Worm (Caenorhabditis elegans): ENCODE results near the gene acr-7.

Gene acr-7

ce11 chrII:7839703-7840102 is 9.9 kb downstream of the acr-7 start (continued):
- TF ChIP-seq Y116A8C.19 (tag; optimal IDR thresholded peaks at IDR 0.05; ENCODE audit: borderline replicate concordance) (no peak), xbp-1 (tag; optimal IDR thresholded peaks at IDR 0.05) (no peak), ztf-4 (tag; optimal IDR thresholded peaks at IDR 0.05) (no peak)

ce11 chrII:7838661-7839060 is 10.9 kb downstream of the acr-7 start:
- peak; percentile 83 for TF ChIP-seq lin-14 (GFP tag; optimal IDR thresholded peaks at IDR 0.05)
- peak; percentile 10 for TF ChIP-seq rnt-1 (tag; optimal IDR thresholded peaks at IDR 0.05)
- peak; percentile 17 for TF ChIP-seq unc-62 (GFP tag; optimal IDR thresholded peaks at IDR 0.05)
- TF ChIP-seq nhr-85 (tag), result peak; percentile 33
- no peak for TF ChIP-seq mdl-1 (tag; optimal IDR thresholded peaks at IDR 0.05)
- peak; percentile 9 to 28 for TF ChIP-seq efl-1 (optimal IDR thresholded peaks at IDR 0.05)
- peak in 1 of 2 experiments; percentile 13 for TF ChIP-seq efl-1 (GFP tag; optimal IDR thresholded peaks at IDR 0.05 in 1 of 2)
- no peak for TF ChIP-seq hpl-2 (GFP tag; optimal IDR thresholded peaks at IDR 0.05)
- TF ChIP-seq nhr-71 (tag; optimal IDR thresholded peaks at IDR 0.05), result peak; percentile 20
- TF ChIP-seq lsy-2 (tag; optimal IDR thresholded peaks at IDR 0.05), result peak; percentile 2 to 22
- TF ChIP-seq swsn-7 (tag; optimal IDR thresholded peaks at IDR 0.05), result peak; percentile 3
- no peak for TF ChIP-seq dpl-1 (GFP tag; optimal IDR thresholded peaks at IDR 0.05)
- no peak for TF ChIP-seq snu-23 (GFP tag; optimal IDR thresholded peaks at IDR 0.05)
- TF ChIP-seq ztf-11 (tag; optimal IDR thresholded peaks at IDR 0.05), result no peak
- peak; percentile 29 for TF ChIP-seq nhr-47 (tag; optimal IDR thresholded peaks at IDR 0.05)
- TF ChIP-seq ceh-82 (tag; optimal IDR thresholded peaks at IDR 0.05), result peak in 1 of 3 experiments; percentile 28

- peak; percentile 71 for TF ChIP-seq tbx-2 (tag; optimal IDR thresholded peaks at IDR 0.05)
- TF ChIP-seq sptf-1 (tag; optimal IDR thresholded peaks at IDR 0.05), result no peak
- no peak for TF ChIP-seq skn-1 (tag; optimal IDR thresholded peaks at IDR 0.05)
- no peak for TF ChIP-seq zag-1 (tag; optimal IDR thresholded peaks at IDR 0.05)
- no peak for TF ChIP-seq dsc-1 (tag; optimal IDR thresholded peaks at IDR 0.05)
- TF ChIP-seq ceh-90 (tag; optimal IDR thresholded peaks at IDR 0.05), result no peak
- no peak for TF ChIP-seq unc-62 (GFP tag; optimal IDR thresholded peaks at IDR 0.05)
- peak; percentile 91 for TF ChIP-seq lin-14 (GFP tag; optimal IDR thresholded peaks at IDR 0.05)
- TF ChIP-seq mab-9 (GFP tag; IDR thresholded peaks at IDR 0.05), result no peak
- no peak for TF ChIP-seq fkh-10 (GFP tag; optimal IDR thresholded peaks at IDR 0.05)
- no peak for TF ChIP-seq isw-1 (GFP tag; IDR thresholded peaks at IDR 0.05)
- peak; percentile 55 to 69 for TF ChIP-seq lsy-2 (tag; optimal IDR thresholded peaks at IDR 0.05)
- TF ChIP-seq nhr-71 (tag; optimal IDR thresholded peaks at IDR 0.05), result peak; percentile 94
- TF ChIP-seq lin-39 (tag; optimal IDR thresholded peaks at IDR 0.05), result peak; percentile 88
- TF ChIP-seq ceh-88 (GFP tag; IDR thresholded peaks at IDR 0.05), result no peak
- no peak for TF ChIP-seq nhr-237 (tag; optimal IDR thresholded peaks at IDR 0.05)
- no peak for TF ChIP-seq ces-1 (GFP tag; optimal IDR thresholded peaks at IDR 0.05)
- TF ChIP-seq nhr-85 (tag), result peak; percentile 36
- no peak for TF ChIP-seq mef-2 (tag; optimal IDR thresholded peaks at IDR 0.05)
- TF ChIP-seq vab-15 (tag; optimal IDR thresholded peaks at IDR 0.05), result peak; percentile 27
- TF ChIP-seq nhr-76 (tag; optimal IDR thresholded peaks at IDR 0.05), result no peak
- TF ChIP-seq C34B4.2 (tag; optimal IDR thresholded peaks at IDR 0.05), result no peak
- TF ChIP-seq lin-13 (GFP tag; optimal IDR thresholded peaks at IDR 0.05), result no peak
- no peak for TF ChIP-seq mep-1 (tag; optimal IDR thresholded peaks at IDR 0.05)
- TF ChIP-seq unc-130 (tag; optimal IDR thresholded peaks at IDR 0.05), result peak; percentile 69
- TF ChIP-seq nhr-12 (tag; optimal IDR thresholded peaks at IDR 0.05), result no peak
- TF ChIP-seq sup-37 (GFP tag; optimal IDR thresholded peaks at IDR 0.05), result peak; percentile 30
- TF ChIP-seq ztf-11 (tag; optimal IDR thresholded peaks at IDR 0.05), result no peak
- no peak for TF ChIP-seq ets-5 (GFP tag; IDR thresholded peaks at IDR 0.05)
- peak; percentile 60 for TF ChIP-seq unc-98 (GFP tag; IDR thresholded peaks at IDR 0.05)
- TF ChIP-seq alr-1 (tag; optimal IDR thresholded peaks at IDR 0.05; ENCODE audit: borderline replicate concordance), result no peak
- no peak for TF ChIP-seq Y116A8C.19 (tag; optimal IDR thresholded peaks at IDR 0.05; ENCODE audit: borderline replicate concordance)
- peak; percentile 29 for TF ChIP-seq C16A3.4 (tag; optimal IDR thresholded peaks at IDR 0.05)
- no peak for TF ChIP-seq egl-13 (tag; optimal IDR thresholded peaks at IDR 0.05)
- no peak for TF ChIP-seq nhr-28 (tag; optimal IDR thresholded peaks at IDR 0.05)
- TF ChIP-seq lir-3 (tag; optimal IDR thresholded peaks at IDR 0.05; ENCODE audit: poor library complexity), result peak; percentile 49
- TF ChIP-seq nhr-19 (GFP tag; conservative IDR thresholded peaks at IDR 0.05), result peak; percentile 80
- peak; percentile 63 for TF ChIP-seq snu-23 (GFP tag; optimal IDR thresholded peaks at IDR 0.05)
Observed at ce11 chrII:7836613-7837226, 12.9 kb downstream of the acr-7 start.

Data from whole organism, L1 larva.